Fruit fly (Drosophila melanogaster): Measurements from ENCODE around the gene Cap-D2.

DNA sequence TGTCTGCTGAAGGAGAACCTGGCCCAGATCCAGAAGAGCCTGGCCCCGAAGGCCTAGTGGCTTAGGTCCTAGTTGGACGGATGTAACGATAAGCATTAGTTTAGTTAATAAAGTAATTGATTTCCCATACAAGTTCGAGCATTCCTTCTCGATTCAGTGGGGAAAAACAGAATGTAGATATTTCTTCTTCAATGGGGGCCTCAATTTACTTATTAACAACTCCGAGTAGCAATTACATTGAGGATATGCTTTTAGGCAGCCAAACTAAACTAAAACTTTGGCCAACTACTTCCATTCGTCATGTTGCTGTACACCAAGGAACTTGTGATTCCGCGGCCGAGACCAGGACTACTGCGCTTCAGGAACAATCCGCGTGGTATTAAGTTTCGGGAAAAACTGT lies 3.3 kb upstream of the Cap-D2 start, which contains the start of gene ppk19:
- TF ChIP-seq pan (optimal IDR thresholded peaks at IDR 0.05) (no peak), Dll (optimal IDR thresholded peaks at IDR 0.05) (no peak), usp (GFP tag; optimal IDR thresholded peaks at IDR 0.05) (no peak), CG8478 (optimal IDR thresholded peaks at IDR 0.05) (no peak), EcR (GFP tag; optimal IDR thresholded peaks at IDR 0.05) (no peak), psq (optimal IDR thresholded peaks at IDR 0.05) (no peak)
